Worm (Caenorhabditis elegans) whole organism, early embryonic: ENCODE results near the gene T06E4.21.

Experiments used
- B0310.2 ChIP-seq: sonication (generic microtip); optimal IDR thresholded peaks from 2 replicates; lab custom pipeline; 2016; ENCODE audit warnings: mild to moderate bottlenecking, missing genetic modification characterization, missing compliant biosample characterization
- aly-1 ChIP-seq: sonication (generic microtip); optimal IDR thresholded peaks from 2 replicates; lab custom pipeline; 2016; ENCODE audit warnings: missing genetic modification characterization, missing compliant biosample characterization
- ama-1 ChIP-seq: fragments of 150-350 bp; optimal IDR thresholded peaks from 2 replicates; lab custom pipeline; 2014
- ceh-13 ChIP-seq: fragments of 200-800 bp; sonication (Bioruptor generic); optimal IDR thresholded peaks from 2 replicates; lab custom pipeline; 2018; ENCODE audit warnings: mild to moderate bottlenecking, missing genetic modification characterization, missing compliant biosample characterization
- ets-7 ChIP-seq: sonication (generic microtip); optimal IDR thresholded peaks from 2 replicates; lab custom pipeline; 2016; ENCODE audit warnings: missing genotype, missing genetic modification characterization, missing compliant biosample characterization
- flt-1 ChIP-seq: fragments of 200-800 bp; sonication (Bioruptor generic); IDR thresholded peaks from 2 replicates; pipeline ENCODE4 v1.3.6; 2022; ENCODE audit warnings: missing genetic modification characterization, missing compliant biosample characterization
- hmbx-1 ChIP-seq: sonication (generic microtip); optimal IDR thresholded peaks from 2 replicates; lab custom pipeline; 2016; ENCODE audit warnings: mild to moderate bottlenecking, missing genetic modification characterization, missing compliant biosample characterization
- hnd-1 ChIP-seq: sonication (generic microtip); optimal IDR thresholded peaks from 2 replicates; lab custom pipeline; 2016; ENCODE audit warnings: missing genetic modification characterization, missing compliant biosample characterization
- pes-1 ChIP-seq: fragments of 200-800 bp; sonication (Bioruptor generic); IDR thresholded peaks from 2 replicates; pipeline ENCODE4 v1.3.6; 2022; ENCODE audit warnings: missing genetic modification reagents, missing genetic modification characterization, missing compliant biosample characterization
- scrt-1 ChIP-seq: fragments of 200-800 bp; sonication (Bioruptor generic); IDR thresholded peaks from 2 replicates; pipeline ENCODE4 v1.3.6; 2022; ENCODE audit warnings: missing genetic modification characterization, missing compliant biosample characterization
- tbx-11 ChIP-seq: fragments of 200-800 bp; sonication (Bioruptor generic); IDR thresholded peaks from 2 replicates; pipeline ENCODE4 v1.3.6; 2022; ENCODE audit warnings: missing genetic modification characterization, missing compliant biosample characterization
- tbx-37 ChIP-seq: fragments of 200-800 bp; sonication (Bioruptor generic); conservative IDR thresholded peaks from 2 replicates; pipeline ENCODE4 v1.3.6; 2022; ENCODE audit warnings: missing genetic modification reagents, missing genetic modification characterization, missing compliant biosample characterization
- tra-4 ChIP-seq: sonication (generic microtip); optimal IDR thresholded peaks from 2 replicates; lab custom pipeline; 2017; ENCODE audit warnings: missing genetic modification characterization, missing compliant biosample characterization

DNA sequence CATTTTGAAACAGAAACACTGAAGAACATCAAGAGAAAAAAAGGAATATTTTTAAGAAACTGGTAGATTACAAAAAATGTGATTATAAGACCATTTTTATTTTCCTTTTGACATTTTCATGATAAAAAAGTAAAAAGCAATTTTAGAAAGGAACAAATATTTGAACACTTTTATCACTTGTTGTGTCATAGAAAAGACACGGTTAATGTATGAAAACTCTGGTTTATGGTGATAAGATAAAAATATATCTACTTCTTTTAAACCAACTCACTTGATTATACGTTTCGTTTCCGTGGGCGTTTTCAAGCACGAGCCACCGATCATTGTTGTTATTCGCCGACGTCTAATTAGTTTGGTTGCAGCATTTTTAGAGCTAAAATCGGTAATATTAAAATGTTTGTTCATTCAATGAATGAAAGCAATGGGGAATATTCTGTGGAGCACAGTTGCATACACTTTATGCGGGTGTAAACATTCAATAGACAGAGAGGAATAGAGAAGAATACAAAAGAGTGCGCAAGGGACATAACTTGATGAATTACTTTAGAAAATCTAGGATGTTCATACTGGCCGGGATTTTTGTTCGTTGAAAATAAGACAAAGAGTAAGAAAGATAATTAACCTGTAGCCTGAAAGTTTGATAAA lies 21.9 kb downstream of the T06E4.21 start, which contains the start of gene sulp-8:
- TF ChIP-seq flt-1 (GFP tag; lab: Robert Waterston, UW) (no peak), hnd-1 (no peak), ceh-13 (GFP tag; lab: Kevin White, UChicago) (no peak), aly-1 (no peak), tbx-37 (GFP tag; lab: Robert Waterston, UW) (no peak), ets-7 (tag; lab: Kevin White, UChicago) (no peak), ama-1 (lab: Kevin White, UChicago) (no peak), B0310.2 (no peak), tra-4 (tag; lab: Kevin White, UChicago) (no peak), tbx-11 (GFP tag; lab: Robert Waterston, UW) (no peak), hmbx-1 (tag; lab: Kevin White, UChicago) (no peak), pes-1 (GFP tag; lab: Robert Waterston, UW) (no peak), scrt-1 (GFP tag; lab: Robert Waterston, UW) (no peak)
